Worm (Caenorhabditis elegans): Measurements from ENCODE around the gene srh-252.

- TF ChIP-seq pha-4 (tag; optimal IDR thresholded peaks at IDR 0.05) (no peak), snpc-4 (tag; optimal IDR thresholded peaks at IDR 0.05) (no peak), nhr-2 (tag; optimal IDR thresholded peaks at IDR 0.05) (no peak), flh-1 (GFP tag; optimal IDR thresholded peaks at IDR 0.05) (no peak), bed-3 (GFP tag; optimal IDR thresholded peaks at IDR 0.05) (no peak)
Measured at ce11 chrV:17208045-17208444, 15.2 kb downstream of the srh-252 start, which contains the start of gene Y68A4A.13.
